Worm (Caenorhabditis elegans) whole organism, mixed stage, embryonic: ENCODE data around the gene clec-173.
A peak's percentile ranks its signal among the peaks of the same experiment; 100 is the strongest.

ENCODE experiments used
- M03D4.4 ChIP-seq: sonication (generic microtip); optimal IDR thresholded peaks from 2 replicates; lab custom pipeline; 2017; ENCODE audit warnings: mild to moderate bottlenecking, missing genetic modification characterization, missing compliant biosample characterization
- blmp-1 ChIP-seq: fragments of 150-350 bp; optimal IDR thresholded peaks from 2 replicates; lab custom pipeline; 2014; ENCODE audit warnings: missing biosample characterization, missing genetic modification characterization
- ceh-39 ChIP-seq: fragments of 150-350 bp; optimal IDR thresholded peaks from 2 replicates; lab custom pipeline; 2014; ENCODE audit warnings: missing biosample characterization, missing genetic modification characterization
- ceh-43 ChIP-seq: fragments of 200-800 bp; sonication (Bioruptor generic); optimal IDR thresholded peaks from 2 replicates; lab custom pipeline; 2018; ENCODE audit warnings: mild to moderate bottlenecking, missing genetic modification characterization, moderate library complexity, missing compliant biosample characterization
- ceh-83 ChIP-seq: fragments of 200-800 bp; sonication (Bioruptor generic); optimal IDR thresholded peaks from 2 replicates; lab custom pipeline; 2018; ENCODE audit warnings: mild to moderate bottlenecking, missing genetic modification characterization, missing compliant biosample characterization
- ces-1 ChIP-seq: fragments of 150-350 bp; optimal IDR thresholded peaks from 2 replicates; lab custom pipeline; 2014; ENCODE audit warnings: missing biosample characterization, missing genetic modification reagents, missing genetic modification characterization
- cnd-1 ChIP-seq: fragments of 200-800 bp; sonication (Bioruptor generic); optimal IDR thresholded peaks from 2 replicates; lab custom pipeline; 2018; ENCODE audit warnings: mild to moderate bottlenecking, missing genetic modification characterization, missing compliant biosample characterization
- drap-1 ChIP-seq: fragments of 200-800 bp; sonication (Bioruptor generic); optimal IDR thresholded peaks from 3 replicates; lab custom pipeline; 2018; ENCODE audit warnings: mild to moderate bottlenecking, missing genetic modification characterization, missing compliant biosample characterization
- elt-1 ChIP-seq: sonication (generic microtip); optimal IDR thresholded peaks from 2 replicates; lab custom pipeline; 2017; ENCODE audit warnings: missing genetic modification characterization, mild to moderate bottlenecking, missing compliant biosample characterization, antibody characterized with exemption, moderate library complexity, borderline replicate concordance; ENCODE audit not compliant: insufficient read depth
- flh-1 ChIP-seq: fragments of 200-800 bp; sonication (Bioruptor generic); optimal IDR thresholded peaks from 2 replicates; lab custom pipeline; 2018; ENCODE audit warnings: mild to moderate bottlenecking, missing genetic modification characterization, moderate library complexity, missing compliant biosample characterization
- ham-2 ChIP-seq: fragments of 200-800 bp; sonication (Bioruptor generic); optimal IDR thresholded peaks from 2 replicates; lab custom pipeline; 2018; ENCODE audit warnings: mild to moderate bottlenecking, missing genetic modification characterization, missing compliant biosample characterization
- hlh-1 ChIP-seq: fragments of 150-350 bp; optimal IDR thresholded peaks from 2 replicates; lab custom pipeline; 2014; ENCODE audit warnings: missing biosample characterization, missing genetic modification reagents, missing genetic modification characterization
- lin-32 ChIP-seq: fragments of 200-800 bp; sonication (Bioruptor generic); optimal IDR thresholded peaks from 2 replicates; lab custom pipeline; 2018; ENCODE audit warnings: mild to moderate bottlenecking, missing genetic modification characterization, missing compliant biosample characterization
- lsy-2 ChIP-seq: fragments of 150-350 bp; optimal IDR thresholded peaks from 2 replicates; lab custom pipeline; 2014; ENCODE audit warnings: missing biosample characterization, missing genetic modification characterization
- mab-5 ChIP-seq: fragments of 150-350 bp; optimal IDR thresholded peaks from 2 replicates; lab custom pipeline; 2014; ENCODE audit warnings: missing biosample characterization, missing genetic modification characterization
- mep-1 ChIP-seq: fragments of 150-350 bp; optimal IDR thresholded peaks from 2 replicates; lab custom pipeline; 2017; ENCODE audit warnings: missing biosample characterization, missing genetic modification reagents, missing genetic modification characterization, inconsistent platforms
- nhr-12 ChIP-seq: fragments of 150-350 bp; optimal IDR thresholded peaks from 2 replicates; lab custom pipeline; 2014; ENCODE audit warnings: missing biosample characterization, missing genetic modification characterization
- nhr-2 ChIP-seq: fragments of 150-350 bp; optimal IDR thresholded peaks from 2 replicates; lab custom pipeline; 2014; ENCODE audit warnings: missing biosample characterization, missing genetic modification characterization
- nhr-237 ChIP-seq: fragments of 150-350 bp; optimal IDR thresholded peaks from 2 replicates; lab custom pipeline; 2014; ENCODE audit warnings: missing biosample characterization, missing genetic modification characterization
- nhr-28 ChIP-seq: fragments of 150-350 bp; optimal IDR thresholded peaks from 2 replicates; lab custom pipeline; 2014; ENCODE audit warnings: missing biosample characterization, missing genetic modification characterization
- nhr-76 ChIP-seq: sonication (generic microtip); optimal IDR thresholded peaks from 2 replicates; lab custom pipeline; 2017; ENCODE audit warnings: missing biosample characterization, missing genetic modification characterization
- sem-2 ChIP-seq: fragments of 200-800 bp; sonication (Bioruptor generic); optimal IDR thresholded peaks from 2 replicates; lab custom pipeline; 2018; ENCODE audit warnings: mild to moderate bottlenecking, missing genetic modification characterization, missing compliant biosample characterization
- sptf-1 ChIP-seq: sonication (generic microtip); optimal IDR thresholded peaks from 2 replicates; lab custom pipeline; 2017; ENCODE audit warnings: mild to moderate bottlenecking, missing genetic modification characterization, moderate library complexity, missing compliant biosample characterization
- tbx-8 ChIP-seq: fragments of 200-800 bp; sonication (Bioruptor generic); optimal IDR thresholded peaks from 2 replicates; lab custom pipeline; 2018; ENCODE audit warnings: mild to moderate bottlenecking, missing genetic modification characterization, moderate library complexity, missing compliant biosample characterization
- unc-39 ChIP-seq: fragments of 150-350 bp; optimal IDR thresholded peaks from 2 replicates; lab custom pipeline; 2014; ENCODE audit warnings: missing biosample characterization, missing genetic modification characterization
- unc-62 ChIP-seq: fragments of 150-350 bp; optimal IDR thresholded peaks from 2 replicates; lab custom pipeline; 2014; ENCODE audit warnings: missing biosample characterization, missing genetic modification reagents, missing genetic modification characterization
- zip-8 ChIP-seq: fragments of 150-350 bp; optimal IDR thresholded peaks from 2 replicates; lab custom pipeline; 2014; ENCODE audit warnings: missing biosample characterization, missing genetic modification characterization
- ztf-11 ChIP-seq: fragments of 150-350 bp; optimal IDR thresholded peaks from 2 replicates; lab custom pipeline; 2014; ENCODE audit warnings: missing biosample characterization, missing genetic modification characterization

Gene clec-173

ce11 chrIV:3273295-3273694 lies 5.8 kb upstream of the clec-173 start, which contains the start of gene T26C12.3:
Gene T26C12.3 (minus strand): TSS chrIV:3273395.
- TF ChIP-seq nhr-2 (tag; lab: Kevin White, UChicago) = no peak
- no peak for TF ChIP-seq zip-8 (tag; lab: Kevin White, UChicago)
- TF ChIP-seq, all 35 proteins: peak for 0

DNA sequence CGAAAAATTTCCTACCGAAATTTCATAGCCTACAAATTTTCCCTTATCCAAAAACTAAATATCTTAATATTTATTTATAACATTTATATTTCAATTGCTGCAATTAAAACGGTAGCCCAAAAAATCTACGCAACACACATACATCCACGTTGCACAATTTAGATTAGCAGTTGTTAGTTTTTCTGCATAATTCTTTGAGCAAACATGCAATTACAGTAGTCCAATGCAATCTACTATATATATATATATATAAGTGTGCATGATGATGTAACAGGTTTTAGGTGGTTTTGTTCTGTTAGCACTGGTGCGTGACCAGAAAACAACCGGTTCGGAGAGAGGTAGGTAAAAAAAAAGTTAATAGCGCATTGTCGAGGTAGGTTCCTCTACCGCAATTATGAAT lies 3.9 kb upstream of the clec-173 start:
- peak; percentile 62 for TF ChIP-seq zip-8 (tag; lab: Kevin White, UChicago)
- TF ChIP-seq cnd-1 (tag; lab: Kevin White, UChicago) = no peak
- TF ChIP-seq nhr-2 (tag; lab: Kevin White, UChicago) = peak; percentile 51
- TF ChIP-seq M03D4.4 = no peak
- TF ChIP-seq ceh-83 (GFP tag; lab: Kevin White, UChicago) = no peak
- no peak for TF ChIP-seq ceh-39
- TF ChIP-seq tbx-8 (GFP tag; lab: Kevin White, UChicago) = no peak
- TF ChIP-seq sptf-1 (tag; lab: Kevin White, UChicago) = no peak
- no peak for TF ChIP-seq ces-1 (GFP tag; lab: Kevin White, UChicago)
- TF ChIP-seq nhr-12 (tag; lab: Kevin White, UChicago) = no peak
- TF ChIP-seq sem-2 (GFP tag; lab: Kevin White, UChicago) = no peak
- no peak for TF ChIP-seq ceh-43 (GFP tag; lab: Kevin White, UChicago)
- TF ChIP-seq, all 35 proteins: peak for 2

- TF ChIP-seq sptf-1 (tag; lab: Kevin White, UChicago) (no peak), blmp-1 (tag; lab: Kevin White, UChicago) (no peak), sem-2 (GFP tag; lab: Kevin White, UChicago) (no peak), drap-1 (no peak), elt-1 (tag; lab: Kevin White, UChicago) (no peak), mep-1 (no peak), M03D4.4 (no peak), ces-1 (GFP tag; lab: Kevin White, UChicago) (no peak), nhr-76 (tag; lab: Kevin White, UChicago) (no peak), nhr-237 (tag; lab: Kevin White, UChicago) (no peak), ceh-83 (GFP tag; lab: Kevin White, UChicago) (no peak), ham-2 (GFP tag; lab: Kevin White, UChicago) (no peak)
- TF ChIP-seq, all 35 proteins: peak for 0
These were observed 640 bp downstream of the clec-173 start for ce11 chrIV:3266841-3267240.

- TF ChIP-seq ceh-43 (GFP tag; lab: Kevin White, UChicago) (no peak), flh-1 (no peak), lsy-2 (no peak), nhr-28 (tag; lab: Kevin White, UChicago) (no peak), tbx-8 (GFP tag; lab: Kevin White, UChicago) (no peak), lin-32 (GFP tag; lab: Kevin White, UChicago) (no peak), mab-5 (no peak), nhr-237 (tag; lab: Kevin White, UChicago) (no peak), ceh-39 (no peak), nhr-12 (tag; lab: Kevin White, UChicago) (no peak), hlh-1 (tag; lab: Kevin White, UChicago) (no peak), drap-1 (no peak), cnd-1 (tag; lab: Kevin White, UChicago) (no peak), nhr-2 (tag; lab: Kevin White, UChicago) (no peak), sem-2 (GFP tag; lab: Kevin White, UChicago) (no peak)
These were observed 1.8 kb downstream of the clec-173 start, which contains the start of gene T26C12.2 for ce11 chrIV:3265657-3266056. Gene T26C12.2 (minus strand): TSS chrIV:3265757.

DNA sequence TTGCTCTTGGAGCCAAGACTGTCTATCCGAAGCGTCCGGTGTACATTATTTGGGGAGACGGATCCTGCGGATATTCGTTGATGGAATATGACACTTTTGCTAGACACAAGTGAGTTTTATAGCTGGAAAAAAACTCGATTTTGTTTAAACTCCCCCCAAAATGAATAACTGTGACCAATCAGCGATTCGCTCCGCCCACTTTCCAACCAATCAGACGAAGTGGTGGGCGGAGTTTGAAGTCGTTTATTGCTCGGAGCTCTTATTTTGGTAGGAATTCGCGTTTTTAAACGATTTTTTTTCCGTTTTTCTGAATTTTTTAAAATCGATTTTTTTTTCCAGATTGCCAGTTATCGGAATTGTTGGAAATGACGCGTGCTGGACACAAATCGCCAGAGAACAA lies 5.7 kb downstream of the clec-173 start:
- no peak for TF ChIP-seq nhr-12 (tag; lab: Kevin White, UChicago)

DNA sequence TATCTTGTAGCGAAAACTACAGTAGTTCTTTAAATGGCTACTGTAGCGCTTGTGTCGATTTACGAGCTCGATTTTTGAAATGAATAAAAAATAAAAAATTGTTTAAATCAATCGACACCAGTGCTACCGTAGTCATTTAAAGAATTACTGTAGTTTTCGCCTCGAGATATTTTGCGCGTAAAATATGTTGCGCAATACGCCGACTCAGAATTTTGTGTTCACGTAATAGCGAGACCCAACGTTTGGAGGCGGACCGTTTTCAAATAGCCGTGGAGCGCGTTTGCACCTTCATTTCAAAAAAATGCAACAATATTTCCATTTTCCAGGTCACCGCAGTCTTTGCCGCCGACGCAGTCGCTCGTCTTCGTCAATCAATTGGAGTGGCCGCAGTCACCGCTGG lies 7.3 kb downstream of the clec-173 start:
- TF ChIP-seq tbx-8 (GFP tag; lab: Kevin White, UChicago) (no peak), flh-1 (no peak), sem-2 (GFP tag; lab: Kevin White, UChicago) (no peak), ztf-11 (no peak), unc-39 (tag; lab: Kevin White, UChicago) (no peak), unc-62 (GFP tag; lab: Kevin White, UChicago) (no peak), lin-32 (GFP tag; lab: Kevin White, UChicago) (no peak), zip-8 (tag; lab: Kevin White, UChicago) (peak; percentile 94)
- TF ChIP-seq, all 35 proteins: peak for 1
